Worm (Caenorhabditis elegans) whole organism, midembryonic: ENCODE measurements around the gene cisd-1.
"Not testable (repeated sequence)": the region's sequence is repeated elsewhere in the genome, so short reads cannot be mapped to it uniquely, and the experiment has no call there.

Source experiments
- T22C8.4 ChIP-seq: fragments of 200-800 bp; sonication (Bioruptor generic); IDR thresholded peaks from 2 replicates; pipeline ENCODE4 v1.3.6; 2022; ENCODE audit warnings: missing genetic modification characterization, missing compliant biosample characterization
- cog-1 ChIP-seq: sonication (generic microtip); optimal IDR thresholded peaks from 2 replicates; lab custom pipeline; 2016; ENCODE audit warnings: missing genetic modification characterization, missing compliant biosample characterization
- flt-1 ChIP-seq: fragments of 200-800 bp; sonication (Bioruptor generic); IDR thresholded peaks from 2 replicates; pipeline ENCODE4 v1.3.6; 2022; ENCODE audit warnings: missing genetic modification characterization, missing compliant biosample characterization
- klf-2 ChIP-seq: fragments of 200-800 bp; sonication (Bioruptor generic); conservative IDR thresholded peaks from 2 replicates; pipeline ENCODE4 v1.3.6; 2022; ENCODE audit warnings: missing genetic modification reagents, missing genetic modification characterization, missing compliant biosample characterization
- med-1 ChIP-seq: sonication (generic microtip); optimal IDR thresholded peaks from 2 replicates; lab custom pipeline; 2017; ENCODE audit warnings: missing genetic modification characterization, mild to moderate bottlenecking, missing compliant biosample characterization, antibody characterized with exemption, missing genetic modification reagents; ENCODE audit not compliant: insufficient read depth
- ref-1 ChIP-seq: fragments of 200-800 bp; sonication (Bioruptor generic); conservative IDR thresholded peaks from 2 replicates; pipeline ENCODE4 v1.3.6; 2022; ENCODE audit warnings: missing genetic modification reagents, missing genetic modification characterization, missing compliant biosample characterization
- tab-1 ChIP-seq: fragments of 200-800 bp; sonication (Bioruptor generic); IDR thresholded peaks from 2 replicates; pipeline ENCODE4 v1.3.6; 2022; ENCODE audit warnings: missing genetic modification characterization, missing compliant biosample characterization
- ztf-23 ChIP-seq: fragments of 200-800 bp; sonication (Bioruptor generic); IDR thresholded peaks from 2 replicates; pipeline ENCODE4 v1.3.6; 2022; ENCODE audit warnings: missing genetic modification reagents, missing genetic modification characterization, missing compliant biosample characterization
- ztf-29 ChIP-seq: fragments of 200-800 bp; sonication (Bioruptor generic); IDR thresholded peaks from 2 replicates; pipeline ENCODE4 v1.3.6; 2022; ENCODE audit warnings: missing genetic modification reagents, missing genetic modification characterization, missing compliant biosample characterization

cisd-1 gene

DNA sequence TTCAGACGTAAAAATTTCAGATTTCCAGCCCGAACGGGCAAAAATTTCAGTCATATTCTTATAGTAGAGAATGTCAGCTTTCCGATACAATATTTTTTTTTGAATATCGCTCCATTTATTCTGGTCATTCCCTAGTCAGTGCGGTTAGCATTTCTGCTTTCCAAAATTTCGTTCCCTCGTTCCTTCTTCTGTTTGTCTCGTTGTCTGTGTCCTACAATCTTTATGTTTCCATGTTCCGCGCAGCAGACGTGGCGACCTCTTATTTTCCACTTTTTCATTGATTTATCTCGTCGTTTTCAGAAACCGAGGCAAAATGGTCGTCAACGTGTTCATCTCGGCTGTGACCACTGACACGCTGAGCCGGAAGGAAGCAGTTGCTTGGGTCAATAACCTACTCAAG lies 27.0 kb downstream of the cisd-1 start, which contains the start of gene ebp-2:
ebp-2 (plus strand) TSS at position 301 of the 400 bp plus-strand sequence.
- TF ChIP-seq ztf-29; tab-1 (GFP tag; lab: Robert Waterston, UW); flt-1: not testable (repeated sequence)

DNA sequence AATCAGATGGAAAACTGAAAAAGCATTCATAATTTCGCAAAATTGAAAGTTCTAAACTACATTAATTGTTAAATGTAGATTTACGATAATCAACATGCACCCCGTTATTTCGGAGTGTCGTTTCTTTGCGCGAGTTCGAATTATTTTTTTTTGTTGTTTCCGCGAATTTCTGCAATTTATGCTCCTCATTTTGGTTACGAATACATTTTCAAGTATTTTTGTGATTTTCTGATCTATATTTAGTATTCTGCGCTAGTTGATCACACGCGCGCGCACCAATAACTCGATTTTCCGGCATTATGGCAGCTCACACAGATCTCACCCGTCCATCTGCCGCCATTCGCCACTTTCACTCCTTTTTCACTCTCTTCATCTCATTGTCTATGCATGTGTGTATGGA lies 29.2 kb downstream of the cisd-1 start, which contains the start of gene VW02B12L.2:
VW02B12L.2 (minus strand) TSS at position 65 of the 400 bp plus-strand sequence.
- TF ChIP-seq cog-1 (peak; percentile 16), flt-1 (no peak)

DNA sequence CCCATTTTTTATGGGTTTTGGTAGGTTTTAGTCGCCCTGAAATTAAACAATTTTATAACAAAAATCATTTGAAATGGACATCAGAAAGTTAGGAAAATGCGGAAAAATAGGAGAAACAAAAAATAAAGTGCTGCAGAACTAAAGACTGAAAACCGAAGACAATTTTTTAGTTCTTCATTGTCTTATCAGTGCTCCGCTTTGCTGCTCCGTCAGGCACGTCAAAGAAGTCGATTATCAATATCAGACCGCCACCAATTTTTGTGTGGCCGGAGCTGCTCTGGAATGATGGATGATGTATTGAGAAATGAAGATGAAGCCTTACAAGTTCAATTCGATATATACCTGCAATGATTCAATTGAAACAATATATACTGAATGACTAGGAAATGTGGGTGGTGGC lies 31.0 kb downstream of the cisd-1 start, which contains the start of gene vha-6:
vha-6 (minus strand) TSS at position 36 of the 400 bp plus-strand sequence.
- no peak for TF ChIP-seq cog-1
- no peak for TF ChIP-seq ref-1 (GFP tag; lab: Robert Waterston, UW)
- no peak for TF ChIP-seq T22C8.4 (GFP tag; lab: Robert Waterston, UW)
- no peak for TF ChIP-seq tab-1 (GFP tag; lab: Robert Waterston, UW)
- TF ChIP-seq ztf-29 = no peak
- no peak for TF ChIP-seq flt-1
- TF ChIP-seq ztf-23 (GFP tag; lab: Robert Waterston, UW) = no peak
- no peak for TF ChIP-seq med-1 (GFP tag; lab: Kevin White, UChicago)
- TF ChIP-seq klf-2 (GFP tag; lab: Robert Waterston, UW) = no peak

DNA sequence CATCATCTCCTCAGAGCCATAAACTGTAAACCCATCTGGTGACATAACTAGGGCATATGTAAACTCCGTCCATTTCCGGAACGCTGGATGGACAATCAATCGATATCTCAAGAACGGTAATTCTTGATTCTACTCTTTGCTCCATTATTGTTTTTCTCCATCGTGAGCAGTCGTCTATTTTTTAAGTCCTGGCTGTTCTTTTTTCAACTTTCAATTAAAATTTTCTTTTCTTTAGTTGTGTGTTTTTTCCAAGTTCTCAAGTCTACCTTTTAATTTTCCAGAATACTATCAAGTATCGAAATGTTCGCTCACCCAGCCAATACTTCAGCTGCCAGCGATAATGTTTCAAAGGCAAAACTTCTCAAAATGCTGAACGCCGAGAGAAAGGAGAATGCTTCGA lies 35.5 kb downstream of the cisd-1 start, which contains the start of gene C05D12.5:
C05D12.5 (plus strand) TSS at position 301 of the 400 bp plus-strand sequence.
- no peak for TF ChIP-seq T22C8.4 (GFP tag; lab: Robert Waterston, UW)
- no peak for TF ChIP-seq cog-1
- TF ChIP-seq med-1 (GFP tag; lab: Kevin White, UChicago) = no peak
- TF ChIP-seq ztf-23 (GFP tag; lab: Robert Waterston, UW) = no peak

DNA sequence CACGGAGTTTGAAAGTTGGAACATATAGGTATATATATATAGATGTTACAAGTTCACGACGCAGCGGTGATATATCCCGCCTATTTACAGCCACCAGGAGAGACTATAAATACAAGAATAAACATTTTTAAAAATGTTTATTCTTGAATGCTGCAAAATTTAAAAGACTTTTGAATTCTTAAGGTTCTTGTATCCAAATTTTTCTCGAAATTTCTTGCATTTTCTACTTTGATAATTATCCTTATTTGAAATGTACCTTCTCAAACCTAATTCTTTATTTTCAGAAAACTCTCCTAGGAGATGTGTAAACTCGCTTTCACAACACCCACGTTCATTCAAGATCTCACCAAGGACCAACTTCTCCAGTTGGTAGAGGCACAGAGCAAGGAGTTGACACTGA lies 37.8 kb downstream of the cisd-1 start, which contains the start of gene C05D12.4:
C05D12.4 (plus strand) TSS at position 301 of the 400 bp plus-strand sequence.
- TF ChIP-seq flt-1 (no peak), ref-1 (GFP tag; lab: Robert Waterston, UW) (no peak), klf-2 (GFP tag; lab: Robert Waterston, UW) (no peak)

DNA sequence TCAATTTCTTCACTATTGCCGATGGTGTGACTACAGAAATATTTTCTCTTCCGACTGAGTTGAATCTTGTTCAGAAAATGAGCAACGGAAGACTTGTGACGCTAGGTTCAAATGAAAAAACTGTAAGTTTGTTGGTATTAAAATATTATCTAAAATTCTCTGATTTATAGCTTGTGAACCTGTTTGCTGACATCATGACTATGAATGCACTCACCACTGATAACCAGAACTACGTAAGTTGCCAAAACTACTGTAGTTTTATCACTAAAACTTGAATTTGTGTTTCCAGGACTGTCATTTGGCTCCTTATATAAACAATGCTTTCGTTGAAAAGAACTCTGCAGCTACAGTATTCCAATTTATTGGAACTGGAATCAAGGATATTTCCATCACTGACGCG lies 40.8 kb downstream of the cisd-1 start:
- TF ChIP-seq ref-1 (GFP tag; lab: Robert Waterston, UW) (no peak), med-1 (GFP tag; lab: Kevin White, UChicago) (no peak), ztf-29 (no peak), T22C8.4 (GFP tag; lab: Robert Waterston, UW) (no peak), cog-1 (no peak), flt-1 (no peak), klf-2 (GFP tag; lab: Robert Waterston, UW) (no peak), tab-1 (GFP tag; lab: Robert Waterston, UW) (no peak), ztf-23 (GFP tag; lab: Robert Waterston, UW) (no peak)

DNA sequence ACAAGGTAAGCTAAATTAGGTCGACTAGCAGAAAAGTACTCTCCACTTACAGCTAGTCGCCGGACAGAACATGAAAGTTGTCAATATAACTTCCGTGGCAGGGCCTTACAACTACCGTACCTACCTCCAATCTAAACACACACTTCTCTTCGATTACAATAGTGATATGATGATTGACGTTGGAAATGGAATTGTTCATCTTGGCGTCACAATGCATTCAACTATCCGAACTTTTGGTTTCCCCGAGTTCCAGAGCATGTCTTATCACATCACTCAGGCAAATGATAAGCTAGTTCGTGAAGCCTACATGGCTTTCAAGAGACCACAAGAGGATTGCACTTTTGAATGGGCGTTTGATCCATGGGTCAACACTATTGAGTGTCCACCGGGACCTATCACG lies 42.1 kb downstream of the cisd-1 start:
- TF ChIP-seq flt-1 (no peak), cog-1 (no peak), ztf-23 (GFP tag; lab: Robert Waterston, UW) (no peak), med-1 (GFP tag; lab: Kevin White, UChicago) (no peak), klf-2 (GFP tag; lab: Robert Waterston, UW) (no peak), ztf-29 (no peak)

DNA sequence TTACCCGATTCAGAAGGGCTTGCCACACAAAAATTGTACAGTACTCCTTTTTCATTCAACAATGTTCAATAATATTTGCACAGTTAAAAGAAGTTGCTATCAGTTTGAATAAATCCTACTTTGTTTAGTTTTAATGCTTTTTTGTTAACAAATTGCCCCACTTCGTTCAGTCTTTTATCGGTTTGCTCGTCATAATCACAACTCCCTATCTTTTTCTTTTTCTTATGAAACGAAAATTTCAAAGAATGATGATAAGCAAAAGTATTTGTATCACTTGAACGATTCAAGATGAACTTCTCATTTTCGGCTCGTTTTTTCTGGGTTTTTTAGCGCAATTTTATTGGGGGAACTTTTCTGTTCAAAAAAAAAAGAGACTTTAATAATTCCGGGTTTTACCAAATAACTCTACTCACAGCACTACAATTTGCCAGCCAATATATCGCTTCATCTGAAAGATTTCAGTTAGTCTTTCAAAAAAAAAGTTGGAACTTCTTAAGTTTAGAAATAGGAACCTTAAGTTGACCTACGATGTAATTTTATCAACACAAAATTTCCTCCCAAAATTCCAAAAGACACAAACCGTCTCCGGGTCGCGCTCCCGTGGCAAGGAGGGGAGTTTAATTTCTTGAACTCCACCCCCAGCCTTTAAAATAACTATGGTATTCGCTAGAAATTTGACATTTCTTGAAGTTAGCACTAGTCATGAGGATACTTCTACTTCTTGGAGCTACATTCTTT lies 44.7 kb downstream of the cisd-1 start, which contains the start of gene C05D12.3:
C05D12.3 (plus strand) TSS at position 688 of the 738 bp plus-strand sequence.
- no peak for TF ChIP-seq klf-2 (GFP tag; lab: Robert Waterston, UW)
- TF ChIP-seq flt-1 = no peak

DNA sequence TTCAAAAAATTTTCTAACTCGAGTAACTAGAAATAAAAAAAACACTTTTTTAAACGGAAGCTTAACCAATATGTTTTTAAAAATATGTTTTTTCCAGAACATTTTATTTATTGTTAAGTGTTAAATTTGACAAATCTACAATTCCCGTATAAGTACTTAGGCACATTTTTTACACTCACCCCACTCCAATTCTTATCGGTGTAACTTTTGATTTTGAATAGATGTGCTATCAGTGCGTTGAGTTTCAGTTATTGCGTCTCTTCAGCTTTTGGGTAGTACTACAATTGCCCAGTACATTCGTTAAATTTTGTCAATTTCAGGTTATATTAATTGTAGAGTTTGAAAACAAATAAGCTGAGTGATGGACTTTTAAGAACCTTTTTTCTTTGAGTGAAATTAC lies 45.4 kb downstream of the cisd-1 start:
- TF ChIP-seq med-1 (GFP tag; lab: Kevin White, UChicago) (no peak), cog-1 (no peak), tab-1 (GFP tag; lab: Robert Waterston, UW) (no peak), flt-1 (no peak), ztf-23 (GFP tag; lab: Robert Waterston, UW) (no peak), ztf-29 (no peak), klf-2 (GFP tag; lab: Robert Waterston, UW) (no peak), T22C8.4 (GFP tag; lab: Robert Waterston, UW) (no peak), ref-1 (GFP tag; lab: Robert Waterston, UW) (no peak)
